Worm (Caenorhabditis elegans) whole organism, late embryonic: ENCODE measurements around the gene agmo-1.

Experiments
- ama-1 ChIP-seq: fragments of 150-350 bp; optimal IDR thresholded peaks from 2 replicates; lab custom pipeline; 2014
- ceh-45 ChIP-seq: fragments of 200-800 bp; sonication (Bioruptor generic); IDR thresholded peaks from 2 replicates; pipeline ENCODE4 v1.3.6; 2022; ENCODE audit warnings: missing genetic modification reagents, missing genetic modification characterization, missing compliant biosample characterization
- ceh-6 ChIP-seq: fragments of 200-800 bp; sonication (Bioruptor generic); optimal IDR thresholded peaks from 2 replicates; lab custom pipeline; 2018; ENCODE audit warnings: mild to moderate bottlenecking, missing genetic modification characterization, missing compliant biosample characterization
- ceh-9 ChIP-seq: sonication (generic microtip); optimal IDR thresholded peaks from 2 replicates; lab custom pipeline; 2016; ENCODE audit warnings: mild to moderate bottlenecking, missing genetic modification characterization, inconsistent platforms, missing compliant biosample characterization
- dmd-4 ChIP-seq: sonication (generic microtip); optimal IDR thresholded peaks from 2 replicates; lab custom pipeline; 2016; ENCODE audit warnings: borderline replicate concordance, missing genetic modification characterization, missing compliant biosample characterization
- dve-1 ChIP-seq: sonication (generic microtip); optimal IDR thresholded peaks from 2 replicates; lab custom pipeline; 2017; ENCODE audit warnings: antibody characterized with exemption, mild to moderate bottlenecking, missing genetic modification characterization, missing compliant biosample characterization
- fkh-6 ChIP-seq: sonication (generic microtip); optimal IDR thresholded peaks from 2 replicates; lab custom pipeline; 2016; ENCODE audit warnings: missing genetic modification characterization, missing compliant biosample characterization
- pha-4 ChIP-seq: fragments of 150-350 bp; optimal IDR thresholded peaks from 2 replicates; lab custom pipeline; 2018; ENCODE audit warnings: missing biosample characterization, missing genetic modification reagents, missing genetic modification characterization
- pqm-1 ChIP-seq: sonication (generic microtip); optimal IDR thresholded peaks from 2 replicates; lab custom pipeline; 2016; ENCODE audit warnings: missing genetic modification characterization, missing compliant biosample characterization
- ref-2 ChIP-seq: sonication (generic microtip); optimal IDR thresholded peaks from 2 replicates; lab custom pipeline; 2016; ENCODE audit warnings: missing genetic modification characterization, missing compliant biosample characterization

DNA sequence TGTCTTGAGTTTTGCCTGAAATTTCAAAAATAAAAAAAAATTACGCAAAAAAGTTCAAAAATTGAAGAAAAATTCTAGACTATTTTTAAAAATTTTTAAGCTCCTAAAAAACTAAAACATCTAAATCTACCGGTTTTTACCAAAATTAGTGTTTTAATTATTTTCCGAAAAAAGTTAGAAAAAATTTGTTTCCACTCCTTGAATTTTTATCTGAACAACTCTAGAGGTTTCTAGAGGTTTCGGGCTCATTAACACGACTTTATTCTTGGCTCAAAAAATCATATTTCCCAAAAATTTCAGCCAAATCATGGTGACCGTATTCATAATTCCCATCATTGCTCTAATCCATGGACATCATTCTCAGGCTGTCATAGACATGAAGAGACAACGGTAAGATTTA, 13.5 kb downstream of the agmo-1 start, which contains the start of gene lgc-37:
- no peak for TF ChIP-seq dmd-4 (tag; lab: Kevin White, UChicago)
- no peak for TF ChIP-seq ceh-45 (GFP tag; lab: Robert Waterston, UW)
- no peak for TF ChIP-seq ceh-9 (tag; lab: Kevin White, UChicago)
- TF ChIP-seq pqm-1 (tag; lab: Kevin White, UChicago) = no peak
- TF ChIP-seq ceh-6 = no peak
- no peak for TF ChIP-seq dve-1
- TF ChIP-seq pha-4 (tag; lab: Kevin White, UChicago) = no peak
- no peak for TF ChIP-seq ref-2 (tag; lab: Kevin White, UChicago)
- TF ChIP-seq ama-1 (lab: Kevin White, UChicago) = no peak
- no peak for TF ChIP-seq fkh-6 (tag; lab: Kevin White, UChicago)
